Fruit fly (Drosophila melanogaster) whole organism, prepupa: Measurements from ENCODE around the gene CG1791.

Experiments
- Blimp-1 ChIP-seq: fragments of 200-800 bp; sonication (Bioruptor generic); optimal IDR thresholded peaks from 3 replicates; lab custom pipeline; 2017; ENCODE audit warnings: missing biosample characterization, missing genetic modification characterization, mild to moderate bottlenecking, moderate library complexity, missing genetic modification reagents
- CG10631 ChIP-seq: fragments of 200-800 bp; sonication (Bioruptor generic); optimal IDR thresholded peaks from 2 replicates; lab custom pipeline; 2016; ENCODE audit warnings: missing biosample characterization, missing genetic modification characterization
- CG10669 ChIP-seq: fragments of 200-800 bp; sonication (Bioruptor generic); optimal IDR thresholded peaks from 3 replicates; lab custom pipeline; 2018; ENCODE audit warnings: missing biosample characterization, mild to moderate bottlenecking, missing genetic modification characterization, moderate library complexity
- CG11294 ChIP-seq: fragments of 200-800 bp; sonication (Bioruptor generic); IDR thresholded peaks from 2 replicates; pipeline ENCODE4 v1.3.6; 2022; ENCODE audit warnings: missing biosample characterization, missing genetic modification characterization
- CG11762 ChIP-seq: fragments of 200-800 bp; sonication (Bioruptor generic); optimal IDR thresholded peaks from 3 replicates; lab custom pipeline; 2016; ENCODE audit warnings: missing biosample characterization, missing genetic modification characterization; ENCODE audit not compliant: insufficient read depth
- CG15336 ChIP-seq: fragments of 200-800 bp; sonication (Bioruptor generic); IDR thresholded peaks from 2 replicates; pipeline ENCODE4 v1.3.6; 2022; ENCODE audit warnings: missing biosample characterization, missing genetic modification characterization
- CG1621 ChIP-seq: fragments of 200-800 bp; sonication (Bioruptor generic); optimal IDR thresholded peaks from 3 replicates; lab custom pipeline; 2018; ENCODE audit warnings: missing biosample characterization, mild to moderate bottlenecking, missing genetic modification characterization
- CG3032 ChIP-seq: fragments of 200-800 bp; optimal IDR thresholded peaks from 2 replicates; lab custom pipeline; 2019; ENCODE audit warnings: missing biosample characterization, mild to moderate bottlenecking, missing genetic modification characterization, moderate library complexity
- CG32006 ChIP-seq: fragments of 200-800 bp; sonication (Bioruptor generic); optimal IDR thresholded peaks from 3 replicates; lab custom pipeline; 2017; ENCODE audit warnings: missing biosample characterization, mild to moderate bottlenecking, missing genetic modification characterization
- CG34406 ChIP-seq: fragments of 200-800 bp; sonication (Bioruptor generic); optimal IDR thresholded peaks from 3 replicates; lab custom pipeline; 2016; ENCODE audit warnings: missing biosample characterization, missing genetic modification characterization
- CG3919 ChIP-seq: fragments of 200-800 bp; sonication (Bioruptor generic); optimal IDR thresholded peaks from 3 replicates; lab custom pipeline; 2016; ENCODE audit warnings: missing biosample characterization, missing genetic modification characterization
- CG6163 ChIP-seq: fragments of 200-800 bp; sonication (Bioruptor generic); IDR thresholded peaks from 3 replicates; pipeline ENCODE4 v1.3.6; 2022; ENCODE audit warnings: missing biosample characterization, missing genetic modification characterization
- CG6276 ChIP-seq: fragments of 200-800 bp; sonication (Bioruptor generic); optimal IDR thresholded peaks from 2 replicates; lab custom pipeline; 2017; ENCODE audit warnings: missing biosample characterization, mild to moderate bottlenecking, missing genetic modification characterization
- CG6808 ChIP-seq: fragments of 200-800 bp; sonication (Bioruptor generic); optimal IDR thresholded peaks from 3 replicates; lab custom pipeline; 2017; ENCODE audit warnings: missing biosample characterization, missing genetic modification characterization, mild to moderate bottlenecking, moderate library complexity, missing genetic modification reagents
- CG6854 ChIP-seq: fragments of 200-800 bp; sonication (Bioruptor generic); optimal IDR thresholded peaks from 2 replicates; lab custom pipeline; 2017; ENCODE audit warnings: missing biosample characterization, mild to moderate bottlenecking, missing genetic modification characterization
- CG7368 ChIP-seq: fragments of 200-800 bp; sonication (Bioruptor generic); optimal IDR thresholded peaks from 3 replicates; lab custom pipeline; 2016; ENCODE audit warnings: missing biosample characterization, missing genetic modification characterization
- CG8319 ChIP-seq: fragments of 200-800 bp; sonication (Bioruptor generic); optimal IDR thresholded peaks from 3 replicates; lab custom pipeline; 2016; ENCODE audit warnings: missing biosample characterization, missing genetic modification characterization
- CG8632 ChIP-seq: fragments of 200-800 bp; sonication (Bioruptor generic); optimal IDR thresholded peaks from 3 replicates; lab custom pipeline; 2016; ENCODE audit warnings: missing biosample characterization, missing genetic modification characterization
- CG9139 ChIP-seq: fragments of 200-800 bp; sonication (Bioruptor generic); optimal IDR thresholded peaks from 3 replicates; lab custom pipeline; 2017; ENCODE audit warnings: missing biosample characterization, mild to moderate bottlenecking, missing genetic modification characterization
- Eip75B ChIP-seq: fragments of 200-800 bp; sonication (Bioruptor generic); optimal IDR thresholded peaks from 3 replicates; lab custom pipeline; 2016; ENCODE audit warnings: missing biosample characterization, missing genetic modification characterization
- Eip78C ChIP-seq: fragments of 200-800 bp; sonication (Bioruptor generic); peaks from one replicate; lab custom pipeline; 2016; ENCODE audit warnings: missing biosample characterization, missing genetic modification characterization
- Ets96B ChIP-seq: fragments of 200-800 bp; optimal IDR thresholded peaks from 2 replicates; lab custom pipeline; 2019; ENCODE audit warnings: missing biosample characterization, mild to moderate bottlenecking, missing genetic modification characterization, moderate library complexity
- Gug ChIP-seq: fragments of 200-800 bp; sonication (Bioruptor generic); IDR thresholded peaks from 2 replicates; pipeline ENCODE4 v1.3.6; 2022; ENCODE audit warnings: missing biosample characterization, missing genetic modification characterization
- Hr38 ChIP-seq: sonication (Bioruptor generic); optimal IDR thresholded peaks from 2 replicates; lab custom pipeline; 2016; ENCODE audit warnings: missing biosample characterization, missing genetic modification characterization
- Hr39 ChIP-seq: fragments of 200-800 bp; sonication (Bioruptor generic); optimal IDR thresholded peaks from 2 replicates; lab custom pipeline; 2016; ENCODE audit warnings: missing biosample characterization, missing genetic modification characterization
- Hr4 ChIP-seq: fragments of 200-800 bp; sonication (Bioruptor generic); optimal IDR thresholded peaks from 3 replicates; lab custom pipeline; 2016; ENCODE audit warnings: missing biosample characterization, missing genetic modification characterization
- Met ChIP-seq: fragments of 200-800 bp; sonication (Bioruptor generic); optimal IDR thresholded peaks from 3 replicates; lab custom pipeline; 2016; ENCODE audit warnings: missing biosample characterization, missing genetic modification characterization
- OdsH ChIP-seq: fragments of 200-800 bp; sonication (Bioruptor generic); optimal IDR thresholded peaks from 3 replicates; lab custom pipeline; 2016; ENCODE audit warnings: missing biosample characterization, missing genetic modification characterization
- Smox ChIP-seq: fragments of 200-800 bp; sonication (Bioruptor generic); optimal IDR thresholded peaks from 3 replicates; lab custom pipeline; 2016; ENCODE audit warnings: missing biosample characterization, missing genetic modification characterization
- Sox102F ChIP-seq: fragments of 200-800 bp; sonication (Bioruptor generic); optimal IDR thresholded peaks from 2 replicates; lab custom pipeline; 2016; ENCODE audit warnings: missing biosample characterization, mild to moderate bottlenecking, missing genetic modification characterization
- Sox14 ChIP-seq: fragments of 200-800 bp; sonication (Bioruptor generic); optimal IDR thresholded peaks from 3 replicates; lab custom pipeline; 2016; ENCODE audit warnings: missing biosample characterization, missing genetic modification characterization
- Sox15 ChIP-seq: fragments of 200-800 bp; sonication (Bioruptor generic); optimal IDR thresholded peaks from 3 replicates; lab custom pipeline; 2016; ENCODE audit warnings: missing biosample characterization, missing genetic modification characterization
- achi ChIP-seq: fragments of 200-800 bp; sonication (Bioruptor generic); optimal IDR thresholded peaks from 3 replicates; lab custom pipeline; 2016; ENCODE audit warnings: missing biosample characterization, missing genetic modification characterization
- acj6 ChIP-seq: fragments of 200-800 bp; sonication (Bioruptor generic); optimal IDR thresholded peaks from 3 replicates; lab custom pipeline; 2016; ENCODE audit warnings: missing biosample characterization, missing genetic modification characterization
- cyc ChIP-seq: fragments of 200-800 bp; sonication (Bioruptor generic); optimal IDR thresholded peaks from 3 replicates; lab custom pipeline; 2016; ENCODE audit warnings: missing biosample characterization, missing genetic modification characterization
- esn ChIP-seq: fragments of 200-800 bp; sonication (Bioruptor generic); optimal IDR thresholded peaks from 2 replicates; lab custom pipeline; 2016; ENCODE audit warnings: missing biosample characterization, mild to moderate bottlenecking, missing genetic modification characterization, moderate library complexity
- fd59A ChIP-seq: fragments of 200-800 bp; sonication (Bioruptor generic); optimal IDR thresholded peaks from 2 replicates; lab custom pipeline; 2017; ENCODE audit warnings: missing biosample characterization, mild to moderate bottlenecking, missing genetic modification characterization, missing genetic modification reagents
- lz ChIP-seq: fragments of 200-800 bp; sonication (Bioruptor generic); optimal IDR thresholded peaks from 3 replicates; lab custom pipeline; 2016; ENCODE audit warnings: missing biosample characterization, missing genetic modification characterization
- pdm3 ChIP-seq: fragments of 200-800 bp; sonication (Bioruptor generic); optimal IDR thresholded peaks from 3 replicates; lab custom pipeline; 2016; ENCODE audit warnings: missing biosample characterization, missing genetic modification characterization
- spab ChIP-seq: fragments of 200-800 bp; sonication (Bioruptor generic); optimal IDR thresholded peaks from 2 replicates; lab custom pipeline; 2017; ENCODE audit warnings: missing biosample characterization, mild to moderate bottlenecking, missing genetic modification characterization, missing genetic modification reagents
- ss ChIP-seq, 2 experiments: fragments of 200-800 bp; sonication (Bioruptor generic); optimal IDR thresholded peaks; 2 replicates in 1 of 2; 3 replicates in 1 of 2; lab custom pipeline; 2017 to 2018; ENCODE audit warnings: mild to moderate bottlenecking in 2 of 2, missing biosample characterization in 2 of 2, missing genetic modification characterization in 2 of 2, moderate library complexity in 1 of 2
- vri ChIP-seq: fragments of 200-800 bp; sonication (Bioruptor generic); optimal IDR thresholded peaks from 3 replicates; lab custom pipeline; 2016; ENCODE audit warnings: missing biosample characterization, mild to moderate bottlenecking, missing genetic modification characterization

The CG1791 gene

dm6 chrX:9989154-9989787 lies 24.6 kb upstream of the CG1791 start, which contains the start of gene CG32694 (continued):
- no peak for TF ChIP-seq cyc (GFP tag; lab: Kevin White, UChicago)

- TF ChIP-seq pdm3 (GFP tag; lab: Kevin White, UChicago) (peak; percentile 21), Hr39 (no peak), ss (GFP tag; optimal IDR thresholded peaks at IDR 0.05; lab: Kevin White, UChicago) (peak; percentile 14 to 79), OdsH (GFP tag; lab: Kevin White, UChicago) (peak; percentile 33), vri (GFP tag; lab: Kevin White, UChicago) (no peak), Blimp-1 (GFP tag; lab: Kevin White, UChicago) (no peak), CG6808 (GFP tag; lab: Kevin White, UChicago) (peak; percentile 26), spab (GFP tag; lab: Kevin White, UChicago) (peak; percentile 38), Hr38 (GFP tag; lab: Kevin White, UChicago) (no peak), CG6276 (no peak), CG8319 (peak; percentile 12), Eip75B (GFP tag; lab: Kevin White, UChicago) (peak; percentile 34), Sox14 (GFP tag; lab: Kevin White, UChicago) (no peak), Sox102F (no peak), CG1621 (tag; lab: Kevin White, UChicago) (no peak), CG3919 (GFP tag; lab: Kevin White, UChicago) (peak; percentile 16), Smox (GFP tag; lab: Kevin White, UChicago) (no peak), Hr4 (GFP tag; lab: Kevin White, UChicago) (no peak), Eip78C (peak; percentile 86), fd59A (GFP tag; lab: Kevin White, UChicago) (peak; percentile 36), CG6163 (GFP tag; lab: Robert Waterston, UW) (no peak), CG3032 (peak; percentile 41), CG10669 (GFP tag; lab: Kevin White, UChicago) (peak; percentile 56), CG32006 (GFP tag; lab: Kevin White, UChicago) (no peak), esn (GFP tag; lab: Kevin White, UChicago) (no peak), Ets96B (tag; lab: Kevin White, UChicago) (peak; percentile 25), acj6 (GFP tag; lab: Kevin White, UChicago) (peak; percentile 18), CG11762 (GFP tag; lab: Kevin White, UChicago) (peak; percentile 27), CG11294 (GFP tag; lab: Robert Waterston, UW) (no peak), achi (peak; percentile 22), lz (GFP tag; lab: Kevin White, UChicago) (no peak), cyc (GFP tag; lab: Kevin White, UChicago) (no peak), CG15336 (GFP tag; lab: Robert Waterston, UW) (0 out of 2 replicates have a peak, but pooled peaks have one; percentile 27), Met (no peak), CG8632 (peak; percentile 41), CG9139 (GFP tag; lab: Kevin White, UChicago) (peak; percentile 25), CG6854 (GFP tag; lab: Kevin White, UChicago) (no peak), Gug (GFP tag; lab: Robert Waterston, UW) (no peak), Sox15 (GFP tag; lab: Kevin White, UChicago) (no peak), CG10631 (GFP tag; lab: Kevin White, UChicago) (peak; percentile 35), CG34406 (GFP tag; lab: Kevin White, UChicago) (peak; percentile 24), CG7368 (GFP tag; lab: Kevin White, UChicago) (peak; percentile 20)
- TF ChIP-seq, all 60 proteins: peak for 22
Measured at dm6 chrX:9987361-9988087, 22.8 kb upstream of the CG1791 start.
